Worm (Caenorhabditis elegans) whole organism, L4 larva: Measurements from ENCODE around the gene C16C4.18.

Experiments
- Y5F2A.4 ChIP-seq: fragments of 200-800 bp; sonication (Bioruptor generic); optimal IDR thresholded peaks from 2 replicates; lab custom pipeline; 2018; ENCODE audit warnings: mild to moderate bottlenecking, missing genetic modification characterization, missing compliant biosample characterization
- Y75B8A.6 ChIP-seq: fragments of 200-800 bp; sonication (Bioruptor generic); IDR thresholded peaks from 2 replicates; pipeline ENCODE4 v1.3.6; 2022; ENCODE audit warnings: missing genetic modification reagents, missing genetic modification characterization, missing compliant biosample characterization
- ZK546.5 ChIP-seq, 2 experiments: sonication (generic microtip); optimal IDR thresholded peaks; 2 replicates each; lab custom pipeline; 2017; ENCODE audit warnings: missing biosample characterization in 2 of 2, missing genetic modification characterization in 2 of 2
- aha-1 ChIP-seq: fragments of 150-350 bp; peaks from one replicate; lab custom pipeline; 2014; ENCODE audit warnings: missing biosample characterization, missing genetic modification characterization
- ama-1 ChIP-seq: fragments of 150-350 bp; optimal IDR thresholded peaks from 2 replicates; lab custom pipeline; 2014; ENCODE audit warnings: inconsistent platforms, mixed read lengths
- ceh-20 ChIP-seq: fragments of 200-800 bp; sonication (Bioruptor generic); IDR thresholded peaks from 2 replicates; pipeline ENCODE4 v1.3.6; 2022; ENCODE audit warnings: missing genetic modification reagents, missing genetic modification characterization, missing compliant biosample characterization
- dmd-9 ChIP-seq: fragments of 200-800 bp; sonication (Bioruptor generic); IDR thresholded peaks from 2 replicates; pipeline ENCODE4 v1.3.6; 2022; ENCODE audit warnings: missing genetic modification reagents, missing genetic modification characterization, missing compliant biosample characterization
- hmg-1.1 ChIP-seq: fragments of 200-800 bp; sonication (Bioruptor generic); IDR thresholded peaks from 2 replicates; pipeline ENCODE4 v1.3.6; 2022; ENCODE audit warnings: missing genetic modification reagents, missing genetic modification characterization, missing compliant biosample characterization
- lir-3 ChIP-seq: sonication (generic microtip); optimal IDR thresholded peaks from 2 replicates; lab custom pipeline; 2016; ENCODE audit warnings: mild to moderate bottlenecking, missing genetic modification characterization, missing compliant biosample characterization
- pqm-1 ChIP-seq: sonication (generic microtip); optimal IDR thresholded peaks from 2 replicates; lab custom pipeline; 2017; ENCODE audit warnings: missing biosample characterization, missing genetic modification characterization
- rbr-2 ChIP-seq: sonication (generic microtip); optimal IDR thresholded peaks from 2 replicates; lab custom pipeline; 2016; ENCODE audit warnings: missing genotype, missing genetic modification characterization, missing compliant biosample characterization
- ztf-11 ChIP-seq: fragments of 150-350 bp; optimal IDR thresholded peaks from 2 replicates; lab custom pipeline; 2014; ENCODE audit warnings: missing biosample characterization, missing genetic modification characterization

DNA sequence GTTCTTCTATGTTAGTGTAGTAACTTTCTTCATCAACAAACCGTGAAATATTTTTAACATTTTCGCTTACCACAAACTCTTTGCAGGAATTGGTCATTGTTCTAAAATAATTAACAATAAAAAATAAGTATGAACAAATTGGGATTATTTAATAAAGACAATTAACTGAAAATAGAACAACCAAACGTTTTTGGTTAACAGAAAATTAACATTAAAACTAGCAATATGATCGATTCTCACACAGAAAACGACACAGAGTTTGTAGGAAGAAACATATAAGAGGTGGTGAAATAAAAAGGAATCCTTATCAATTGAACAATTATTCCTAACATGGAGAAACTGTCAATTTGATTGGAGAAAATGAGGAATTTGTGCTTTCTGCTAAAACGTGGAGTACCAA, 17.5 kb upstream of the C16C4.18 start, which contains the start of gene math-16:
- TF ChIP-seq aha-1 (tag; lab: Kevin White, UChicago), result no peak
- TF ChIP-seq rbr-2 (tag; lab: Kevin White, UChicago), result no peak
- TF ChIP-seq lir-3 (tag; lab: Kevin White, UChicago), result no peak
- TF ChIP-seq ceh-20 (GFP tag; lab: Robert Waterston, UW), result no peak
- no peak for TF ChIP-seq ztf-11
- no peak for TF ChIP-seq Y75B8A.6 (GFP tag; lab: Robert Waterston, UW)
- no peak for TF ChIP-seq dmd-9 (GFP tag; lab: Robert Waterston, UW)
- TF ChIP-seq Y5F2A.4 (GFP tag; lab: Kevin White, UChicago), result no peak
- no peak for TF ChIP-seq ZK546.5 (tag; optimal IDR thresholded peaks at IDR 0.05; lab: Kevin White, UChicago)
- no peak for TF ChIP-seq ama-1 (lab: Kevin White, UChicago)
- TF ChIP-seq pqm-1 (tag; lab: Kevin White, UChicago), result no peak
- no peak for TF ChIP-seq hmg-1.1 (GFP tag; lab: Robert Waterston, UW)
